Worm (Caenorhabditis elegans) whole organism, late embryonic: ENCODE results near the gene ttc-7.
A peak's percentile ranks its signal among the peaks of the same experiment; 100 is the strongest.

ENCODE experiments used
- ama-1 ChIP-seq: fragments of 150-350 bp; optimal IDR thresholded peaks from 2 replicates; lab custom pipeline; 2014
- ceh-48 ChIP-seq: sonication (generic microtip); optimal IDR thresholded peaks from 2 replicates; lab custom pipeline; 2016; ENCODE audit warnings: missing genetic modification characterization, inconsistent platforms, missing compliant biosample characterization
- elt-2 ChIP-seq: sonication (generic microtip); optimal IDR thresholded peaks from 2 replicates; lab custom pipeline; 2016; ENCODE audit warnings: missing genetic modification reagents, missing genetic modification characterization, missing compliant biosample characterization
- fkh-10 ChIP-seq: fragments of 150-350 bp; optimal IDR thresholded peaks from 2 replicates; lab custom pipeline; 2014; ENCODE audit warnings: missing biosample characterization, missing genetic modification reagents, missing genetic modification characterization
- hlh-13 ChIP-seq: fragments of 200-800 bp; sonication (Bioruptor generic); optimal IDR thresholded peaks from 2 replicates; lab custom pipeline; 2018; ENCODE audit warnings: mild to moderate bottlenecking, missing genetic modification characterization, missing compliant biosample characterization
- hlh-8 ChIP-seq: sonication (generic microtip); optimal IDR thresholded peaks from 2 replicates; lab custom pipeline; 2016; ENCODE audit warnings: missing genotype, missing genetic modification characterization, missing compliant biosample characterization
- mec-3 ChIP-seq: sonication (generic microtip); optimal IDR thresholded peaks from 2 replicates; lab custom pipeline; 2016; ENCODE audit warnings: borderline replicate concordance, missing genetic modification characterization, missing compliant biosample characterization
- pat-9 ChIP-seq: fragments of 200-800 bp; sonication (Bioruptor generic); optimal IDR thresholded peaks from 2 replicates; lab custom pipeline; 2018; ENCODE audit warnings: mild to moderate bottlenecking, missing genetic modification characterization, moderate library complexity, missing compliant biosample characterization
- pha-4 ChIP-seq: fragments of 150-350 bp; optimal IDR thresholded peaks from 2 replicates; lab custom pipeline; 2018; ENCODE audit warnings: missing biosample characterization, missing genetic modification reagents, missing genetic modification characterization
- syd-9 ChIP-seq: sonication (generic microtip); optimal IDR thresholded peaks from 2 replicates; lab custom pipeline; 2016; ENCODE audit warnings: mild to moderate bottlenecking, missing genetic modification characterization, moderate library complexity, missing compliant biosample characterization
- unc-3 ChIP-seq, 2 experiments: fragments of 200-800 bp in 1 of 2; sonication (Bioruptor generic) in 1 of 2; sonication (generic microtip) in 1 of 2; conservative IDR thresholded peaks in 1 of 2; optimal IDR thresholded peaks in 1 of 2; 2 replicates each; pipeline versions ENCODE4 v1.3.6 to Lab custom; 2016 to 2022; ENCODE audit warnings: missing compliant biosample characterization in 2 of 2, missing genetic modification characterization in 2 of 2, missing genetic modification reagents in 1 of 2

DNA sequence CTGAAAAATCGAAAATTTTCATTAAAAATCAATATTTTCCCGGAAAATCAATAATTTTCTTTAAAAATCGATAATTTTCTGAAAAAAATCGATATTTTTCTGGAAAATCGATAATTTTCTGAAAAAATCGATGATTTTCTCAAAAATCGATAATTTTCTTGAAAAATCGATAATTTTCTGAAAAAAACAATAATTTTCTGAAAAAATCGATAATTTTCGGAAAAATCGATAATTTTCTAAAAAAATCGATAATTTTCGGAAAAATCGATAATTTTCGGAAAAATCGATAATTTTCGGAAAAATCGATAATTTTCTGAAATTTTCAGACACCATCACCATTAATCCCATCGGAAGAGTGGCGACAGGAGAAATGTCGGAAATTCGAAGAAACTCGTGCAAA lies 18.7 kb downstream of the ttc-7 start:
- TF ChIP-seq unc-3 (GFP tag; conservative IDR thresholded peaks at IDR 0.05; lab: Robert Waterston, UW) (no peak), unc-3 (tag; optimal IDR thresholded peaks at IDR 0.05; lab: Kevin White, UChicago) (no peak), hlh-13 (GFP tag; lab: Kevin White, UChicago) (no peak), ama-1 (lab: Kevin White, UChicago) (no peak), ceh-48 (tag; lab: Kevin White, UChicago) (peak; percentile 98), hlh-8 (tag; lab: Kevin White, UChicago) (no peak), pha-4 (tag; lab: Kevin White, UChicago) (no peak), fkh-10 (no peak), mec-3 (tag; lab: Kevin White, UChicago) (no peak), pat-9 (no peak), syd-9 (tag; lab: Kevin White, UChicago) (no peak), elt-2 (no peak)
